Fruit fly (Drosophila melanogaster) whole organism, prepupa: ENCODE data around the gene dlp.

ENCODE experiments used
- Blimp-1 ChIP-seq: fragments of 200-800 bp; sonication (Bioruptor generic); optimal IDR thresholded peaks from 3 replicates; lab custom pipeline; 2017; ENCODE audit warnings: missing biosample characterization, missing genetic modification characterization, mild to moderate bottlenecking, moderate library complexity, missing genetic modification reagents
- CG10631 ChIP-seq: fragments of 200-800 bp; sonication (Bioruptor generic); optimal IDR thresholded peaks from 2 replicates; lab custom pipeline; 2016; ENCODE audit warnings: missing biosample characterization, missing genetic modification characterization
- CG10669 ChIP-seq: fragments of 200-800 bp; sonication (Bioruptor generic); optimal IDR thresholded peaks from 3 replicates; lab custom pipeline; 2018; ENCODE audit warnings: missing biosample characterization, mild to moderate bottlenecking, missing genetic modification characterization, moderate library complexity
- CG11902 ChIP-seq: fragments of 200-800 bp; sonication (Bioruptor generic); optimal IDR thresholded peaks from 3 replicates; lab custom pipeline; 2016; ENCODE audit warnings: missing biosample characterization, missing genetic modification characterization
- CG15336 ChIP-seq: fragments of 200-800 bp; sonication (Bioruptor generic); IDR thresholded peaks from 2 replicates; pipeline ENCODE4 v1.3.6; 2022; ENCODE audit warnings: missing biosample characterization, missing genetic modification characterization
- CG16779 ChIP-seq: fragments of 200-800 bp; sonication (Bioruptor generic); optimal IDR thresholded peaks from 3 replicates; lab custom pipeline; 2017; ENCODE audit warnings: missing biosample characterization, mild to moderate bottlenecking, missing genetic modification characterization
- CG3032 ChIP-seq: fragments of 200-800 bp; optimal IDR thresholded peaks from 2 replicates; lab custom pipeline; 2019; ENCODE audit warnings: missing biosample characterization, mild to moderate bottlenecking, missing genetic modification characterization, moderate library complexity
- CG31627 ChIP-seq: fragments of 200-800 bp; sonication (Bioruptor generic); optimal IDR thresholded peaks from 3 replicates; lab custom pipeline; 2016; ENCODE audit warnings: missing biosample characterization, missing genetic modification characterization
- CG3919 ChIP-seq: fragments of 200-800 bp; sonication (Bioruptor generic); optimal IDR thresholded peaks from 3 replicates; lab custom pipeline; 2016; ENCODE audit warnings: missing biosample characterization, missing genetic modification characterization
- CG4318 ChIP-seq: fragments of 200-800 bp; sonication (Bioruptor generic); optimal IDR thresholded peaks from 3 replicates; lab custom pipeline; 2017; ENCODE audit warnings: missing biosample characterization, mild to moderate bottlenecking, missing genetic modification characterization
- CG6163 ChIP-seq: fragments of 200-800 bp; sonication (Bioruptor generic); IDR thresholded peaks from 3 replicates; pipeline ENCODE4 v1.3.6; 2022; ENCODE audit warnings: missing biosample characterization, missing genetic modification characterization
- CG6792 ChIP-seq: fragments of 200-800 bp; sonication (Bioruptor generic); optimal IDR thresholded peaks from 3 replicates; lab custom pipeline; 2016; ENCODE audit warnings: missing biosample characterization, missing genetic modification characterization
- CG6808 ChIP-seq: fragments of 200-800 bp; sonication (Bioruptor generic); optimal IDR thresholded peaks from 3 replicates; lab custom pipeline; 2017; ENCODE audit warnings: missing biosample characterization, missing genetic modification characterization, mild to moderate bottlenecking, moderate library complexity, missing genetic modification reagents
- CG6854 ChIP-seq: fragments of 200-800 bp; sonication (Bioruptor generic); optimal IDR thresholded peaks from 2 replicates; lab custom pipeline; 2017; ENCODE audit warnings: missing biosample characterization, mild to moderate bottlenecking, missing genetic modification characterization
- CG8119 ChIP-seq: fragments of 200-800 bp; sonication (Bioruptor generic); IDR thresholded peaks from 3 replicates; pipeline ENCODE4 v1.3.6; 2022; ENCODE audit warnings: missing biosample characterization, missing genetic modification characterization
- CG8319 ChIP-seq: fragments of 200-800 bp; sonication (Bioruptor generic); optimal IDR thresholded peaks from 3 replicates; lab custom pipeline; 2016; ENCODE audit warnings: missing biosample characterization, missing genetic modification characterization
- CG8632 ChIP-seq: fragments of 200-800 bp; sonication (Bioruptor generic); optimal IDR thresholded peaks from 3 replicates; lab custom pipeline; 2016; ENCODE audit warnings: missing biosample characterization, missing genetic modification characterization
- Eip78C ChIP-seq: fragments of 200-800 bp; sonication (Bioruptor generic); peaks from one replicate; lab custom pipeline; 2016; ENCODE audit warnings: missing biosample characterization, missing genetic modification characterization
- Eip93F ChIP-seq: fragments of 200-800 bp; sonication (Bioruptor generic); optimal IDR thresholded peaks from 2 replicates; lab custom pipeline; 2016; ENCODE audit warnings: missing biosample characterization, mild to moderate bottlenecking, missing genetic modification characterization
- Ets21C ChIP-seq: fragments of 200-800 bp; sonication (Bioruptor generic); optimal IDR thresholded peaks from 3 replicates; lab custom pipeline; 2016; ENCODE audit warnings: missing biosample characterization, missing genetic modification characterization
- Gug ChIP-seq: fragments of 200-800 bp; sonication (Bioruptor generic); IDR thresholded peaks from 2 replicates; pipeline ENCODE4 v1.3.6; 2022; ENCODE audit warnings: missing biosample characterization, missing genetic modification characterization
- Lpt ChIP-seq: fragments of 200-800 bp; sonication (Bioruptor generic); optimal IDR thresholded peaks from 3 replicates; lab custom pipeline; 2016; ENCODE audit warnings: missing biosample characterization, missing genetic modification characterization
- OdsH ChIP-seq: fragments of 200-800 bp; sonication (Bioruptor generic); optimal IDR thresholded peaks from 3 replicates; lab custom pipeline; 2016; ENCODE audit warnings: missing biosample characterization, missing genetic modification characterization
- Sox102F ChIP-seq: fragments of 200-800 bp; sonication (Bioruptor generic); optimal IDR thresholded peaks from 2 replicates; lab custom pipeline; 2016; ENCODE audit warnings: missing biosample characterization, mild to moderate bottlenecking, missing genetic modification characterization
- Sox14 ChIP-seq: fragments of 200-800 bp; sonication (Bioruptor generic); optimal IDR thresholded peaks from 3 replicates; lab custom pipeline; 2016; ENCODE audit warnings: missing biosample characterization, missing genetic modification characterization
- acj6 ChIP-seq: fragments of 200-800 bp; sonication (Bioruptor generic); optimal IDR thresholded peaks from 3 replicates; lab custom pipeline; 2016; ENCODE audit warnings: missing biosample characterization, missing genetic modification characterization
- cyc ChIP-seq: fragments of 200-800 bp; sonication (Bioruptor generic); optimal IDR thresholded peaks from 3 replicates; lab custom pipeline; 2016; ENCODE audit warnings: missing biosample characterization, missing genetic modification characterization
- eg ChIP-seq: fragments of 200-800 bp; sonication (Bioruptor generic); IDR thresholded peaks from 3 replicates; pipeline ENCODE4 v1.3.6; 2022; ENCODE audit warnings: missing biosample characterization, missing genetic modification characterization
- esn ChIP-seq: fragments of 200-800 bp; sonication (Bioruptor generic); optimal IDR thresholded peaks from 2 replicates; lab custom pipeline; 2016; ENCODE audit warnings: missing biosample characterization, mild to moderate bottlenecking, missing genetic modification characterization, moderate library complexity
- fd59A ChIP-seq: fragments of 200-800 bp; sonication (Bioruptor generic); optimal IDR thresholded peaks from 2 replicates; lab custom pipeline; 2017; ENCODE audit warnings: missing biosample characterization, mild to moderate bottlenecking, missing genetic modification characterization, missing genetic modification reagents
- fd85E ChIP-seq: fragments of 200-800 bp; sonication (Bioruptor generic); optimal IDR thresholded peaks from 3 replicates; lab custom pipeline; 2016; ENCODE audit warnings: missing biosample characterization, missing genetic modification characterization
- fkh ChIP-seq: fragments of 200-800 bp; sonication (Bioruptor generic); optimal IDR thresholded peaks from 3 replicates; lab custom pipeline; 2017; ENCODE audit warnings: missing biosample characterization, mild to moderate bottlenecking, missing genetic modification characterization, moderate library complexity
- lz ChIP-seq: fragments of 200-800 bp; sonication (Bioruptor generic); optimal IDR thresholded peaks from 3 replicates; lab custom pipeline; 2016; ENCODE audit warnings: missing biosample characterization, missing genetic modification characterization
- net ChIP-seq: fragments of 200-800 bp; sonication (Bioruptor generic); optimal IDR thresholded peaks from 3 replicates; lab custom pipeline; 2016; ENCODE audit warnings: missing biosample characterization, missing genetic modification characterization
- pdm3 ChIP-seq: fragments of 200-800 bp; sonication (Bioruptor generic); optimal IDR thresholded peaks from 3 replicates; lab custom pipeline; 2016; ENCODE audit warnings: missing biosample characterization, missing genetic modification characterization
- salr ChIP-seq, 2 experiments: fragments of 200-800 bp; sonication (Bioruptor generic); optimal IDR thresholded peaks; 3 replicates each; lab custom pipeline; 2016 to 2018; ENCODE audit warnings: missing biosample characterization in 2 of 2, missing genetic modification characterization in 2 of 2, mild to moderate bottlenecking in 1 of 2
- spab ChIP-seq: fragments of 200-800 bp; sonication (Bioruptor generic); optimal IDR thresholded peaks from 2 replicates; lab custom pipeline; 2017; ENCODE audit warnings: missing biosample characterization, mild to moderate bottlenecking, missing genetic modification characterization, missing genetic modification reagents
- ss ChIP-seq, 2 experiments: fragments of 200-800 bp; sonication (Bioruptor generic); optimal IDR thresholded peaks; 2 replicates in 1 of 2; 3 replicates in 1 of 2; lab custom pipeline; 2017 to 2018; ENCODE audit warnings: mild to moderate bottlenecking in 2 of 2, missing biosample characterization in 2 of 2, missing genetic modification characterization in 2 of 2, moderate library complexity in 1 of 2
- svp ChIP-seq: fragments of 200-800 bp; sonication (Bioruptor generic); peaks from one replicate; lab custom pipeline; 2016; ENCODE audit warnings: missing biosample characterization, missing genetic modification characterization
- vri ChIP-seq: fragments of 200-800 bp; sonication (Bioruptor generic); optimal IDR thresholded peaks from 3 replicates; lab custom pipeline; 2016; ENCODE audit warnings: missing biosample characterization, mild to moderate bottlenecking, missing genetic modification characterization

dlp gene

DNA sequence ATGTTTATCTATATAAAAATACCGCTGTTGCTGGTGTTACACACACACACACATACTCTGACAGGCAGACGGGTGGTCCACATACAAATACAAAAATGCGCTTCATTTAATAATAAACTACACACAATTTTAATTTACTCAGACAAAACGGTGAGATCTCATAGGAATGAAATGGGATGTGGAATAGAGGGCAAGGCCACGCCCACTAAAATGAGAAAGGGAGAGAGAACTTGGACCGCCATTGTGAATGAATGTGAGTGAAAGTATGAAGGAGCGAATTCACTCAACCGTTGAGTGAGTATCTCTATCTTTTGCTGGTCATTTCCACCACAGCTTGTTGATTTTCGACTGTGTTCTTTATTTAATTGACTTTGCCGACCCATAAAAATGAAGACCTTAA is 31.8 kb upstream of the dlp start:
- TF ChIP-seq Eip78C (GFP tag; lab: Kevin White, UChicago) (no peak), Eip93F (GFP tag; lab: Kevin White, UChicago) (no peak), vri (GFP tag; lab: Kevin White, UChicago) (no peak)

- TF ChIP-seq CG3919 (GFP tag; lab: Kevin White, UChicago) = no peak
- TF ChIP-seq fkh (GFP tag; lab: Kevin White, UChicago) = peak; percentile 16
- peak; percentile 23 for TF ChIP-seq Eip78C (GFP tag; lab: Kevin White, UChicago)
- TF ChIP-seq, all 60 proteins: peak for 2
Measured at dm6 chr3L:14603160-14603559, 29.2 kb upstream of the dlp start.

- TF ChIP-seq Ets21C (GFP tag; lab: Kevin White, UChicago) (no peak), Eip78C (GFP tag; lab: Kevin White, UChicago) (peak; percentile 65), CG10669 (GFP tag; lab: Kevin White, UChicago) (no peak), esn (GFP tag; lab: Kevin White, UChicago) (no peak), CG10631 (GFP tag; lab: Kevin White, UChicago) (no peak), pdm3 (GFP tag; lab: Kevin White, UChicago) (no peak)
Measured at dm6 chr3L:14605291-14605690, 27.1 kb upstream of the dlp start.

DNA sequence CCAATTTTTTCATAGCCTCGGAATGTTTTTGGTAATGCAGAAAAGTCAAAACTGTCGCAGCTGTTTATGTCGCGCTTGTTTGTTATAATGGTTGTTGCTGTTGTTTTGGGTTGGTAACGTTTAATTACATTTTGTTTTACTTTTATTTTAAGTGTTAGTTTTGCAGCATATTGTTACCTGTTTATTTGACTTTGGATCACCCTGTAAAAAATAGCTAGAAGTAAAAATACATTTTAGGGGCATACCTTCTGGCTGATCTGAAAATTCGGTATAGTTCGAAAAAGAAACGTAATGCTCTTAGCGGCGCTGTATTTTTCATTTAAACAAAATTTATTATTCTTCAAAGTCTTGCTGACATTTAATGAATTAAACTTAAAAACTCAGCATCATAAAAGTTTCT is 24.8 kb upstream of the dlp start:
- TF ChIP-seq CG3919 (GFP tag; lab: Kevin White, UChicago) (peak; percentile 5), esn (GFP tag; lab: Kevin White, UChicago) (no peak), Eip78C (GFP tag; lab: Kevin White, UChicago) (peak; percentile 56), CG6808 (GFP tag; lab: Kevin White, UChicago) (no peak), eg (0 out of 3 replicates have a peak, but pooled peaks have one; percentile 48)

DNA sequence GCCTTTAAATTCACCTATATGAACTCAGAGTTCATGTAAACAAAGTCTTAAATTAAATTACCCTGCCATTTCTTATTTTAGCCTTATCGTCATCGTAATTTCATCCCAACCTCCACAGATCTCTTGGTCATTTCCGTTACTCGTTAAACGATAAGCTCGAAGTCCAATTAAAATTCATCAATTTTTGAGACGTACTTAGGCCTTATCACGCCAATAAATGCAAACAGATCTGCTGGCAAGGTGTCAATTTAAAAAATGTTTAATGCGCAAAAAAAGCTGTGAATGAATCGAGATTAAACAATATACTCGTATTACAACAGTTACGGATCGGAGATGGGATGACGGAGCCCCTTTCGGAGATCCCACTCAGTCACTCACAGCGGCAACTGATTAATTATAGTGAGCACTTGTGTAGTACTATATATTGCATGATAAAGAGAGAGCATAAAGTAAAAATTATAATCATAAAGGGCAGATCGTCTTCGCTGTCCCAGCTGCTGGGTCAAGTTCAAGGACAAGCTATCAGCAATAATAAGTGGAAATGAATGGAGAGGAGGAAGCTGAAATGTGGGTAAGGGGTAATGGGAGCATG is 23.2 kb upstream of the dlp start:
- peak; percentile 93 for TF ChIP-seq svp (GFP tag; lab: Kevin White, UChicago)
- peak; percentile 23 for TF ChIP-seq vri (GFP tag; lab: Kevin White, UChicago)
- TF ChIP-seq fd59A (GFP tag; lab: Kevin White, UChicago) = no peak
- no peak for TF ChIP-seq CG4318
- no peak for TF ChIP-seq net (GFP tag; lab: Kevin White, UChicago)
- TF ChIP-seq CG31627 = no peak
- TF ChIP-seq cyc = no peak
- no peak for TF ChIP-seq esn (GFP tag; lab: Kevin White, UChicago)
- no peak for TF ChIP-seq CG6854 (GFP tag; lab: Kevin White, UChicago)
- peak; percentile 6 for TF ChIP-seq Eip78C (GFP tag; lab: Kevin White, UChicago)
- TF ChIP-seq Sox14 (GFP tag; lab: Kevin White, UChicago) = no peak
- no peak for TF ChIP-seq CG6163 (GFP tag; lab: Robert Waterston, UW)
- no peak for TF ChIP-seq Lpt

dm6 chr3L:14610458-14610857 is 21.9 kb upstream of the dlp start:
- TF ChIP-seq salr (GFP tag; optimal IDR thresholded peaks at IDR 0.05; lab: Kevin White, UChicago) (peak; percentile 21 to 34), spab (GFP tag; lab: Kevin White, UChicago) (peak; percentile 63), vri (GFP tag; lab: Kevin White, UChicago) (no peak), CG8119 (0 out of 3 replicates have a peak, but pooled peaks have one; percentile 14), CG15336 (GFP tag; lab: Robert Waterston, UW) (no peak), Gug (GFP tag; lab: Robert Waterston, UW) (no peak), fd85E (no peak), lz (GFP tag; lab: Kevin White, UChicago) (no peak), Ets21C (GFP tag; lab: Kevin White, UChicago) (peak; percentile 11), CG8632 (GFP tag; lab: Kevin White, UChicago) (peak; percentile 65), acj6 (peak; percentile 65), Blimp-1 (no peak), CG8319 (no peak), CG11902 (GFP tag; lab: Kevin White, UChicago) (no peak), Sox102F (GFP tag; lab: Kevin White, UChicago) (no peak), CG6163 (GFP tag; lab: Robert Waterston, UW) (no peak), Eip78C (GFP tag; lab: Kevin White, UChicago) (peak; percentile 83), CG4318 (no peak), Sox14 (GFP tag; lab: Kevin White, UChicago) (peak; percentile 22), ss (GFP tag; optimal IDR thresholded peaks at IDR 0.05; lab: Kevin White, UChicago) (peak; percentile 42 to 72), OdsH (peak; percentile 65), CG3032 (tag; lab: Kevin White, UChicago) (peak; percentile 70), CG16779 (tag; lab: Kevin White, UChicago) (no peak), CG6792 (peak; percentile 37)
